Fruit fly (Drosophila melanogaster) whole organism, embryonic: Measurements from ENCODE around the gene Zn72D.

Experiments
- Abd-B ChIP-seq: fragments of 200-800 bp; sonication (Bioruptor generic); optimal IDR thresholded peaks from 2 replicates; lab custom pipeline; 2018; ENCODE audit warnings: missing biosample characterization, mild to moderate bottlenecking, missing genetic modification characterization, moderate library complexity
- Asciz ChIP-seq: fragments of 200-800 bp; sonication (Bioruptor generic); optimal IDR thresholded peaks from 2 replicates; lab custom pipeline; 2017; ENCODE audit warnings: missing biosample characterization, mild to moderate bottlenecking, missing genetic modification characterization, missing genetic modification reagents
- BEAF-32 ChIP-seq: fragments of 200-800 bp; sonication (Bioruptor generic); optimal IDR thresholded peaks from 3 replicates; lab custom pipeline; 2017; ENCODE audit warnings: missing biosample characterization, missing genetic modification characterization, mild to moderate bottlenecking, moderate library complexity, missing genetic modification reagents
- Bgb ChIP-seq: fragments of 200-800 bp; sonication (Bioruptor generic); IDR thresholded peaks from 2 replicates; pipeline ENCODE4 v1.3.6; 2022; ENCODE audit warnings: missing biosample characterization, missing genetic modification characterization; ENCODE audit not compliant: partially characterized antibody
- Bteb2 ChIP-seq: fragments of 200-800 bp; sonication (Bioruptor generic); optimal IDR thresholded peaks from 2 replicates; lab custom pipeline; 2016; ENCODE audit warnings: missing biosample characterization, missing genetic modification characterization
- C15 ChIP-seq: fragments of 200-800 bp; sonication (Bioruptor generic); IDR thresholded peaks from 3 replicates; pipeline ENCODE4 v1.3.6; 2022; ENCODE audit warnings: missing biosample characterization, missing genetic modification characterization
- CG10209 ChIP-seq: fragments of 200-800 bp; sonication (Bioruptor generic); optimal IDR thresholded peaks from 3 replicates; lab custom pipeline; 2017; ENCODE audit warnings: missing biosample characterization, mild to moderate bottlenecking, missing genetic modification characterization, missing genetic modification reagents
- CG13775 ChIP-seq: fragments of 200-800 bp; sonication (Bioruptor generic); optimal IDR thresholded peaks from 3 replicates; lab custom pipeline; 2017; ENCODE audit warnings: missing biosample characterization, mild to moderate bottlenecking, missing genetic modification characterization
- CG14860 ChIP-seq: fragments of 200-800 bp; sonication (Bioruptor generic); IDR thresholded peaks from 3 replicates; pipeline ENCODE4 v1.3.6; 2022; ENCODE audit warnings: missing biosample characterization, missing genetic modification characterization; ENCODE audit not compliant: partially characterized antibody
- CG1602 ChIP-seq: fragments of 200-800 bp; sonication (Bioruptor generic); optimal IDR thresholded peaks from 3 replicates; lab custom pipeline; 2016; ENCODE audit warnings: missing biosample characterization, missing genetic modification characterization
- CG17568 ChIP-seq: fragments of 200-800 bp; sonication (Bioruptor generic); optimal IDR thresholded peaks from 2 replicates; lab custom pipeline; 2018; ENCODE audit warnings: missing biosample characterization, mild to moderate bottlenecking, missing genetic modification characterization, moderate library complexity
- CG18599 ChIP-seq: fragments of 200-800 bp; sonication (Bioruptor generic); optimal IDR thresholded peaks from 3 replicates; lab custom pipeline; 2017; ENCODE audit warnings: missing biosample characterization, missing genetic modification characterization, mild to moderate bottlenecking, moderate library complexity, missing genetic modification reagents
- CG2889 ChIP-seq: fragments of 200-800 bp; sonication (Bioruptor generic); IDR thresholded peaks from 3 replicates; pipeline ENCODE4 v1.3.6; 2022; ENCODE audit warnings: missing biosample characterization, missing genetic modification characterization
- CG42726 ChIP-seq: fragments of 200-800 bp; sonication (Bioruptor generic); IDR thresholded peaks from 2 replicates; pipeline ENCODE4 v1.3.6; 2022; ENCODE audit warnings: missing biosample characterization, missing genetic modification characterization; ENCODE audit not compliant: partially characterized antibody
- CG4820 ChIP-seq: fragments of 200-800 bp; sonication (Bioruptor generic); optimal IDR thresholded peaks from 3 replicates; lab custom pipeline; 2016; ENCODE audit warnings: missing biosample characterization, missing genetic modification characterization
- CG7556 ChIP-seq: fragments of 200-800 bp; sonication (Bioruptor generic); optimal IDR thresholded peaks from 2 replicates; lab custom pipeline; 2017; ENCODE audit warnings: missing biosample characterization, mild to moderate bottlenecking, missing genetic modification characterization
- Camta ChIP-seq: fragments of 200-800 bp; sonication (Bioruptor generic); optimal IDR thresholded peaks from 2 replicates; lab custom pipeline; 2016; ENCODE audit warnings: missing biosample characterization, missing genetic modification characterization
- D ChIP-seq, 2 experiments: fragments of 200-800 bp in 1 of 2; fragments of >200 bp in 1 of 2; sonication (Bioruptor generic) in 1 of 2; optimal IDR thresholded peaks; 2 replicates in 1 of 2; 3 replicates in 1 of 2; lab custom pipeline; 2017; ENCODE audit warnings: mild to moderate bottlenecking in 1 of 2, missing biosample characterization in 1 of 2, missing genetic modification characterization in 1 of 2, missing genetic modification reagents in 1 of 2
- D19B ChIP-seq: fragments of 200-800 bp; sonication (Bioruptor generic); optimal IDR thresholded peaks from 2 replicates; lab custom pipeline; 2017; ENCODE audit warnings: missing biosample characterization, mild to moderate bottlenecking, missing genetic modification characterization
- Doc3 ChIP-seq: fragments of 200-800 bp; sonication (Bioruptor generic); IDR thresholded peaks from 3 replicates; pipeline ENCODE4 v1.3.6; 2022; ENCODE audit warnings: missing biosample characterization, missing genetic modification characterization; ENCODE audit not compliant: partially characterized antibody
- Dref ChIP-seq: fragments of 200-800 bp; sonication (Bioruptor generic); IDR thresholded peaks from 2 replicates; pipeline ENCODE4 v1.3.6; 2022; ENCODE audit warnings: missing biosample characterization, missing genetic modification characterization
- Gug ChIP-seq: fragments of 200-800 bp; sonication (Bioruptor generic); IDR thresholded peaks from 4 replicates; pipeline ENCODE4 v1.3.6; 2022; ENCODE audit warnings: missing biosample characterization, missing genetic modification characterization
- HHEX ChIP-seq: fragments of 200-800 bp; sonication (Bioruptor generic); optimal IDR thresholded peaks from 3 replicates; lab custom pipeline; 2017; ENCODE audit warnings: missing biosample characterization, mild to moderate bottlenecking, missing genetic modification characterization, missing genetic modification reagents
- HLH54F ChIP-seq: fragments of 200-800 bp; sonication (Bioruptor generic); optimal IDR thresholded peaks from 3 replicates; lab custom pipeline; 2016; ENCODE audit warnings: missing biosample characterization, missing genetic modification characterization
- Hmr ChIP-seq: fragments of 200-800 bp; sonication (Bioruptor generic); optimal IDR thresholded peaks from 3 replicates; lab custom pipeline; 2017; ENCODE audit warnings: mild to moderate bottlenecking, missing biosample characterization, missing genetic modification reagents, missing genetic modification characterization
- MBD-R2 ChIP-seq: fragments of 200-800 bp; sonication (Bioruptor generic); IDR thresholded peaks from 2 replicates; pipeline ENCODE4 v1.3.6; 2022; ENCODE audit warnings: missing biosample characterization, missing genetic modification characterization
- Mad ChIP-seq: fragments of 200-800 bp; sonication (Bioruptor generic); optimal IDR thresholded peaks from 2 replicates; lab custom pipeline; 2016; ENCODE audit warnings: missing biosample characterization, missing genetic modification characterization
- Opbp ChIP-seq: fragments of 200-800 bp; sonication (Bioruptor generic); IDR thresholded peaks from 3 replicates; pipeline ENCODE4 v1.3.6; 2022; ENCODE audit warnings: missing biosample characterization, missing genetic modification characterization; ENCODE audit not compliant: partially characterized antibody
- aop ChIP-seq: fragments of 200-800 bp; sonication (Bioruptor generic); IDR thresholded peaks from 2 replicates; pipeline ENCODE4 v1.3.6; 2022; ENCODE audit warnings: missing biosample characterization, missing genetic modification characterization
- ap ChIP-seq: fragments of 200-800 bp; sonication (Bioruptor generic); IDR thresholded peaks from 2 replicates; pipeline ENCODE4 v1.3.6; 2022; ENCODE audit warnings: missing biosample characterization, missing genetic modification characterization
- ash1 ChIP-seq: fragments of 200-800 bp; sonication (Bioruptor generic); optimal IDR thresholded peaks from 2 replicates; lab custom pipeline; 2018; ENCODE audit warnings: missing biosample characterization, mild to moderate bottlenecking, missing genetic modification characterization
- ato ChIP-seq: fragments of 200-800 bp; sonication (Bioruptor generic); IDR thresholded peaks from 2 replicates; pipeline ENCODE4 v1.3.6; 2022; ENCODE audit warnings: missing biosample characterization, missing genetic modification characterization; ENCODE audit not compliant: partially characterized antibody
- bsh ChIP-seq, 2 experiments: fragments of 200-800 bp; sonication (Bioruptor generic); optimal IDR thresholded peaks; 2 replicates each; lab custom pipeline; 2017 to 2018; ENCODE audit warnings: mild to moderate bottlenecking in 2 of 2, missing biosample characterization in 2 of 2, missing genetic modification characterization in 2 of 2, moderate library complexity in 1 of 2
- cato ChIP-seq: fragments of 200-800 bp; sonication (Bioruptor generic); optimal IDR thresholded peaks from 2 replicates; lab custom pipeline; 2016; ENCODE audit warnings: missing biosample characterization, missing genetic modification characterization, borderline replicate concordance
- caup ChIP-seq: fragments of 200-800 bp; sonication (Bioruptor generic); optimal IDR thresholded peaks from 3 replicates; lab custom pipeline; 2017; ENCODE audit warnings: missing biosample characterization, mild to moderate bottlenecking, missing genetic modification characterization, moderate library complexity; ENCODE audit not compliant: severe bottlenecking
- cg ChIP-seq: fragments of 200-800 bp; sonication (Bioruptor generic); optimal IDR thresholded peaks from 3 replicates; lab custom pipeline; 2019; ENCODE audit warnings: missing biosample characterization, mild to moderate bottlenecking, missing genetic modification characterization, moderate library complexity
- ci ChIP-seq: fragments of 200-800 bp; sonication (Bioruptor generic); IDR thresholded peaks from 3 replicates; pipeline ENCODE4 v1.3.6; 2022; ENCODE audit warnings: missing biosample characterization, missing genetic modification characterization
- fd3F ChIP-seq: fragments of 200-800 bp; sonication (Bioruptor generic); optimal IDR thresholded peaks from 2 replicates; lab custom pipeline; 2018; ENCODE audit warnings: missing biosample characterization, mild to moderate bottlenecking, missing genetic modification characterization, moderate library complexity
- gce ChIP-seq: fragments of 200-800 bp; sonication (Bioruptor generic); IDR thresholded peaks from 3 replicates; pipeline ENCODE4 v1.3.6; 2022; ENCODE audit warnings: missing biosample characterization, missing genetic modification characterization
- maf-S ChIP-seq: fragments of 200-800 bp; sonication (Bioruptor generic); optimal IDR thresholded peaks from 2 replicates; lab custom pipeline; 2016; ENCODE audit warnings: missing biosample characterization, missing genetic modification characterization
- pho ChIP-seq: fragments of 200-800 bp; sonication (Bioruptor generic); optimal IDR thresholded peaks from 2 replicates; lab custom pipeline; 2016; ENCODE audit warnings: missing biosample characterization, missing genetic modification characterization
- rib ChIP-seq: fragments of 200-800 bp; sonication (Bioruptor generic); IDR thresholded peaks from 2 replicates; pipeline ENCODE4 v1.3.6; 2022; ENCODE audit warnings: missing biosample characterization, missing genetic modification characterization
- slp2 ChIP-seq: fragments of 200-800 bp; sonication (Bioruptor generic); optimal IDR thresholded peaks from 2 replicates; lab custom pipeline; 2016; ENCODE audit warnings: missing biosample characterization, missing genetic modification characterization
- usp ChIP-seq: fragments of >200 bp; optimal IDR thresholded peaks from 2 replicates; lab custom pipeline; 2017; ENCODE audit warnings: missing biosample characterization, missing genetic modification characterization
- vnd ChIP-seq: fragments of 200-800 bp; sonication (Bioruptor generic); IDR thresholded peaks from 3 replicates; pipeline ENCODE4 v1.3.6; 2022; ENCODE audit warnings: missing biosample characterization, missing genetic modification characterization; ENCODE audit not compliant: partially characterized antibody

The Zn72D gene

dm6 chr3L:16158322-16158721 lies 45.9 kb upstream of the Zn72D start (continued):
- no peak for TF ChIP-seq CG18599 (GFP tag; lab: Kevin White, UChicago)
- TF ChIP-seq CG14860 (GFP tag; lab: Robert Waterston, UW) = peak; percentile 56; the same call in 2 of the 3 replicates
- peak; percentile 61 for TF ChIP-seq D19B (GFP tag; lab: Kevin White, UChicago)
- TF ChIP-seq rib (GFP tag; lab: Robert Waterston, UW) = 0 out of 2 replicates have a peak, but pooled peaks have one; percentile 24
- TF ChIP-seq ap (GFP tag; lab: Robert Waterston, UW) = no peak
- TF ChIP-seq Bgb (GFP tag; lab: Robert Waterston, UW) = peak; percentile 61
- TF ChIP-seq MBD-R2 (GFP tag; lab: Robert Waterston, UW) = no peak
- peak; percentile 44; the same call in 1 of the 2 replicates for TF ChIP-seq ato
- 0 out of 3 replicates have a peak, but pooled peaks have one; percentile 29 for TF ChIP-seq Opbp (GFP tag; lab: Robert Waterston, UW)
- TF ChIP-seq vnd (GFP tag; lab: Robert Waterston, UW) = peak; percentile 17; the same call in 1 of the 3 replicates
- no peak for TF ChIP-seq gce (GFP tag; lab: Robert Waterston, UW)
- TF ChIP-seq CG2889 = no peak
- no peak for TF ChIP-seq CG1602 (GFP tag; lab: Kevin White, UChicago)
- no peak for TF ChIP-seq aop (GFP tag; lab: Robert Waterston, UW)
- TF ChIP-seq usp (GFP tag; lab: Kevin White, UChicago) = no peak

- TF ChIP-seq cg (GFP tag; lab: Kevin White, UChicago) (peak; percentile 48), CG10209 (GFP tag; lab: Kevin White, UChicago) (peak; percentile 50), Camta (peak; percentile 49), Bteb2 (GFP tag; lab: Kevin White, UChicago) (peak; percentile 44), fd3F (GFP tag; lab: Kevin White, UChicago) (peak; percentile 11), CG4820 (GFP tag; lab: Kevin White, UChicago) (peak; percentile 59), Gug (no peak; the same call in 3 of the 4 replicates), Mad (peak; percentile 15), maf-S (GFP tag; lab: Kevin White, UChicago) (peak; percentile 14), CG7556 (GFP tag; lab: Kevin White, UChicago) (peak; percentile 80), BEAF-32 (GFP tag; lab: Kevin White, UChicago) (no peak), Doc3 (GFP tag; lab: Robert Waterston, UW) (no peak), HLH54F (GFP tag; lab: Kevin White, UChicago) (peak; percentile 34), cato (GFP tag; lab: Kevin White, UChicago) (peak; percentile 35), Asciz (GFP tag; lab: Kevin White, UChicago) (peak; percentile 47), D (optimal IDR thresholded peaks at IDR 0.05; lab: Kevin White, UChicago) (no peak), D (GFP tag; optimal IDR thresholded peaks at IDR 0.05; lab: Kevin White, UChicago) (peak; percentile 30), caup (GFP tag; lab: Kevin White, UChicago) (no peak), CG42726 (no peak), ci (peak; percentile 32; the same call in 1 of the 3 replicates), slp2 (GFP tag; lab: Kevin White, UChicago) (peak; percentile 20), CG17568 (GFP tag; lab: Kevin White, UChicago) (peak; percentile 8), Hmr (peak; percentile 63), CG18599 (GFP tag; lab: Kevin White, UChicago) (peak; percentile 56), bsh (GFP tag; optimal IDR thresholded peaks at IDR 0.05; lab: Kevin White, UChicago) (peak in 1 of 2 experiments; percentile 62), pho (peak; percentile 39), CG13775 (GFP tag; lab: Kevin White, UChicago) (peak; percentile 41), ash1 (GFP tag; lab: Kevin White, UChicago) (no peak), Abd-B (GFP tag; lab: Kevin White, UChicago) (peak; percentile 65), C15 (GFP tag; lab: Robert Waterston, UW) (no peak), Dref (GFP tag; lab: Robert Waterston, UW) (no peak), HHEX (GFP tag; lab: Kevin White, UChicago) (peak; percentile 53)
Observed at dm6 chr3L:16157251-16158190, 45.1 kb upstream of the Zn72D start.
